Fruit fly (Drosophila melanogaster): ENCODE data around the gene Cnb.

Gene Cnb

DNA sequence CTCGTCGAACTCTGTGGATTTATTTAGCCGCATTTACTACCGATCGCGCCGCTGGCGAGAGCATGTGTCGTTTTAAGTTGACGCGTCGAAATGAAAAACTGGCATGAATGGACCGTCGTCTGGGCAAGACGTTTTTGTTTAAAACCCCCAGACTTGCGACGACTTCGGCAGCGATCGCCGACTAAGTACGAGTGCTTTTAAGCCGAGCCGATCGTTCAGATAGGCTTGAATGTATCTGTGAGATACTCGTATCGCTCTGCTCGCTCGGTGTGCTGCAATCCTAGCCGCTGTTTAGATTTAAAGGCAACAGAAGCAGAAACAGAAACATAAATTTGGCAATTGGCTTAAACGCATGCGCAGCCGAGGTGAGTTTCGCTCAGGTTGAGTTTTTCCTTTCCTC, 37.3 kb upstream of the Cnb start, which contains the start of gene dsb:
TSS of gene dsb (minus strand) at position 91 of the 400 bp plus-strand sequence.
- TF ChIP-seq Crg-1 (GFP tag; optimal IDR thresholded peaks at IDR 0.05) (no peak), toe (GFP tag; optimal IDR thresholded peaks at IDR 0.05) (no peak), Mnt (GFP tag; optimal IDR thresholded peaks at IDR 0.05) (no peak), CG33017 (tag; optimal IDR thresholded peaks at IDR 0.05) (no peak), CG11617 (GFP tag; optimal IDR thresholded peaks at IDR 0.05) (no peak), CG14711 (tag; optimal IDR thresholded peaks at IDR 0.05) (no peak), pad (GFP tag; optimal IDR thresholded peaks at IDR 0.05) (no peak), cnc (optimal IDR thresholded peaks at IDR 0.05) (no peak), cic (GFP tag; optimal IDR thresholded peaks at IDR 0.05) (no peak), Clk (GFP tag; optimal IDR thresholded peaks at IDR 0.05) (no peak), kay (GFP tag; ENCODE audit: borderline replicate concordance) (no peak), CG7101 (tag; optimal IDR thresholded peaks at IDR 0.05) (no peak), bab1 (GFP tag; optimal IDR thresholded peaks at IDR 0.05) (no peak)

DNA sequence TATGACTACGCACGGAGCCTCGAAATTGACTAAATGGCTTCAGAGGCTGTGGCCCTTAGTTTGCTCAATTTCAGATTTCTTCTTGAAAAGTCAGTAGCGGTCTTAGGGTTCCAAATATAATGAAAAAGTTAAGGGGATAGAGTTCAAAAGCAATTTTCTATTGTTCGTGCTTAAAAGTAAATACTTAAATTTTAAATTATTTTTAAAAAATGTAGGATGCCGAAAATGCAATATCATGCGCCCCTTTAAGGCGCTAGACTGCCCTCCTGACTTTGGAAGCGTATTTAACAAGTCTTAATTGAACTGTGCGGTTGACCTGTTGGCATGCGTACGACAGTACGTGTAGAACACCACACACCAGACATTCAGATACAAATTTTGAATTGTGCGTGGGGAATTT, 32.7 kb upstream of the Cnb start:
- TF ChIP-seq CG14711 (tag; optimal IDR thresholded peaks at IDR 0.05), result no peak
- TF ChIP-seq CG11617 (GFP tag; optimal IDR thresholded peaks at IDR 0.05), result no peak
- no peak for TF ChIP-seq tj (GFP tag; optimal IDR thresholded peaks at IDR 0.05)
- TF ChIP-seq cnc (optimal IDR thresholded peaks at IDR 0.05), result no peak
- no peak for TF ChIP-seq kay (GFP tag; ENCODE audit: borderline replicate concordance)
- no peak for TF ChIP-seq Mnt (GFP tag; optimal IDR thresholded peaks at IDR 0.05)
- no peak for TF ChIP-seq CG5204 (GFP tag; optimal IDR thresholded peaks at IDR 0.05)
- no peak for TF ChIP-seq CG1620 (GFP tag; optimal IDR thresholded peaks at IDR 0.05)
- no peak for TF ChIP-seq ovo (GFP tag; optimal IDR thresholded peaks at IDR 0.05)
- no peak for TF ChIP-seq toe (GFP tag; optimal IDR thresholded peaks at IDR 0.05)
- TF ChIP-seq CG7101 (tag; optimal IDR thresholded peaks at IDR 0.05), result no peak
- TF ChIP-seq CG33017 (tag; optimal IDR thresholded peaks at IDR 0.05), result no peak
- TF ChIP-seq Hr96 (GFP tag; optimal IDR thresholded peaks at IDR 0.05), result no peak
- no peak for TF ChIP-seq CG7045 (GFP tag; optimal IDR thresholded peaks at IDR 0.05)

DNA sequence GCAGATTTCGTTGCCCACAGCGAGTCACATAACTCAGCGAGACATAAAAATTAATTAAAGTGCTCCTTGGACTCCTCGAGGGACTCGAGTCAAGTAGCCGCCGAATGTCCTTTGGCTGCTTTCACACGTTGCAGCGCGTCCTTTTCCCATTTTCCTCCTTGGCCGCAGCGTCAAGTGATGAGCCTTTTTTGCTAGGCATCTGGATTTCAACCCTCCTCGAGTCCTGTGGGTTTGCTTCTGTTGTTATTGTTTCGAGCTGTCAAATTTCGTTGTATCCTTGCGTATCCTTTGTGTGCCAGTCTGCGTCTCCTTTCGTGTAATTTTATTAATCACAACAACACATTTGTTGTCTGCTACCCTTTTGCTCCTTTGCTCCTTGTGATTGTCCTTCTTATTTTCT, 30.7 kb upstream of the Cnb start:
- TF ChIP-seq CG7045 (GFP tag; optimal IDR thresholded peaks at IDR 0.05), result no peak
- TF ChIP-seq ovo (GFP tag; optimal IDR thresholded peaks at IDR 0.05), result no peak
- no peak for TF ChIP-seq kay (GFP tag; ENCODE audit: borderline replicate concordance)
- no peak for TF ChIP-seq pad (GFP tag; optimal IDR thresholded peaks at IDR 0.05)
- TF ChIP-seq Hr96 (GFP tag; optimal IDR thresholded peaks at IDR 0.05), result no peak
- TF ChIP-seq CG33017 (tag; optimal IDR thresholded peaks at IDR 0.05), result no peak
- no peak for TF ChIP-seq CG7101 (tag; optimal IDR thresholded peaks at IDR 0.05)
- no peak for TF ChIP-seq CG11617 (GFP tag; optimal IDR thresholded peaks at IDR 0.05)
- no peak for TF ChIP-seq cnc (optimal IDR thresholded peaks at IDR 0.05)
- TF ChIP-seq Mnt (GFP tag; optimal IDR thresholded peaks at IDR 0.05), result no peak

DNA sequence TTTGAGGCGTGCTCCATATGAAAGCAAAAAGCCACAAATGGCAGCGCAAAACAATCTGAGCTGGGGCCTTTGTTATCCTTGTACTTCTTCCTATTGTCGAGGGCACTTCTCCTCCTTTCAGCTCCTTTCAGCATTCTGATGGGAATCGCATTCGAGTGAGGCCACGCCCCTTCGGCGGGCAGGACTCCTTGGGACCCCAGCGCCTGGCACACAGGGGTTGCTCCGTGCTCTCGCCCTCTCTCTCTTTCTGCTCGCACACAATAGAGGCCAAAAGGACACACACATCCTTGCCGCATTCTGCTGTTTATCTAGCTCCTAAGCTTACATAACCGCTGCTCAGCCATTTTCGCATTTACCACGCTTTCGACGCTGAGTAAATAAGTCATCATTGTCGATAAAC, 27.3 kb upstream of the Cnb start:
- TF ChIP-seq CG7045 (GFP tag; optimal IDR thresholded peaks at IDR 0.05), result no peak
- no peak for TF ChIP-seq tj (GFP tag; optimal IDR thresholded peaks at IDR 0.05)
- TF ChIP-seq CG12768 (GFP tag; optimal IDR thresholded peaks at IDR 0.05), result no peak
- TF ChIP-seq CG14711 (tag; optimal IDR thresholded peaks at IDR 0.05), result no peak
- TF ChIP-seq cic (GFP tag; optimal IDR thresholded peaks at IDR 0.05), result no peak
- no peak for TF ChIP-seq CG11617 (GFP tag; optimal IDR thresholded peaks at IDR 0.05)
- TF ChIP-seq CG33017 (tag; optimal IDR thresholded peaks at IDR 0.05), result no peak
- TF ChIP-seq cnc (optimal IDR thresholded peaks at IDR 0.05), result no peak
- no peak for TF ChIP-seq kay (GFP tag; ENCODE audit: borderline replicate concordance)
- TF ChIP-seq Mnt (GFP tag; optimal IDR thresholded peaks at IDR 0.05), result no peak
- TF ChIP-seq toe (GFP tag; optimal IDR thresholded peaks at IDR 0.05), result no peak

DNA sequence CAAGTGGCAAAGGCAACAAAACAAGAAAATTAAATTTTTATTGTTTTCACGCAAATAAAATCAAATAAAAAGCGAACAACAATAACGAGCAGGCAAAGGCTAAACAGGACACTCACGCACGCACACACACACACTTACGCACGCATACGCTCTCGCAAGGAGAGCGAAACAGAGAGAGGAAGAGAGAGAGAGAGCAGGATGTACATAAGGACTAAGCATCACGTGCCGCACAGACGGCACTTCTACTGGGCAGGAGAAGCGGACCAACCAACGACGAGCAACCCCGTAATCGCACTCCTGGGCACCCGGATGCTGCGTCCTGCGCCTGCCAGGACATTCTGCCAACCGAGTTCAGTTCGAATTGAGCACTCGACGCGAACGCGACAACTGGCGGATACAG, 26.4 kb upstream of the Cnb start, which contains the start of gene Dbx:
TSS of gene Dbx (plus strand) at position 365 of the 400 bp plus-strand sequence.
- TF ChIP-seq CG33017 (tag; optimal IDR thresholded peaks at IDR 0.05) (no peak), Crg-1 (GFP tag; optimal IDR thresholded peaks at IDR 0.05) (no peak), pad (GFP tag; optimal IDR thresholded peaks at IDR 0.05) (no peak), ovo (GFP tag; optimal IDR thresholded peaks at IDR 0.05) (no peak), cnc (optimal IDR thresholded peaks at IDR 0.05) (no peak), CG7101 (tag; optimal IDR thresholded peaks at IDR 0.05) (no peak), Mnt (GFP tag; optimal IDR thresholded peaks at IDR 0.05) (no peak), Clk (GFP tag; optimal IDR thresholded peaks at IDR 0.05) (no peak)

DNA sequence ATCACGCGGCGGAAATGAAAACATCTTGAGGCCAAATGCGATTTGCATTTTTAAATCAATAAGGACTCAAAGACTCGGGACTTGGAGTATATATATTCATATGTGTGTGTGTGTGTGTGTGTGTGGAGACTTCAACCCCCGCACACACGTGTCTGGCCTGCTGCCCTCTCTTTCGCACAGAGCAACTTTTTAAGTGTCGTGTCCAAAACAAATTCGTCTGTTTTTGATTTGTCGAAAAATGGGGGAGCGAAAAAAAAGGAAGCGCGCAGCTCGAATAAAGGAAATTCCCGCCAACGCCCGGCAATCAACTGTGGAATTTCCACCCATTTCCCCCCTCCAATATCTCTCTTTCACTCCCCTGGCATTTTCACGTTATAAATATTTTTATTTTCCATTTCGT, 18.4 kb upstream of the Cnb start:
- TF ChIP-seq Hr96 (GFP tag; optimal IDR thresholded peaks at IDR 0.05), result no peak
- TF ChIP-seq kay (GFP tag; ENCODE audit: borderline replicate concordance), result no peak
- TF ChIP-seq toe (GFP tag; optimal IDR thresholded peaks at IDR 0.05), result no peak
- no peak for TF ChIP-seq CG7101 (tag; optimal IDR thresholded peaks at IDR 0.05)
- no peak for TF ChIP-seq cnc (optimal IDR thresholded peaks at IDR 0.05)
- no peak for TF ChIP-seq CG14711 (tag; optimal IDR thresholded peaks at IDR 0.05)

DNA sequence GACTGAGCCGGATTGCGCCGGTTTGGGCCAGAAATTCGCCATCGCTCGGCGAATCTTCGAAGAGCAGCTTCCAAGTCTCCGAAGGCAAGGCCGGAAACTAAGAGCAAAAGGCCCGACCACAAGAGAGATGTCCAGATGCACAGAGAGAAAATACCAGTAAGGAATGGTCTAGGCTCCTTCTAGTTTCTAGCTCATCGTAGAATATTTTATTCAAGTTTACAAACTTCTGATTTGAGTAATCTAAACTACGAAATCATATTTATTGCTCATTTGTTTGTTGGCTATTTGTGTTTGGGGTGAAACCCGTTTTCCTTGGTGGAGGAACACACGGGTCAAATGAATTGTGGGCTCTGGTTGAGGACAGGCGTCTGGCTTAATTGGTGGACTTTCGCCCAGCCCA, 9.9 kb upstream of the Cnb start:
- no peak for TF ChIP-seq Hr96 (GFP tag; optimal IDR thresholded peaks at IDR 0.05)
- no peak for TF ChIP-seq kay (GFP tag; ENCODE audit: borderline replicate concordance)
- TF ChIP-seq cnc (optimal IDR thresholded peaks at IDR 0.05), result no peak
- no peak for TF ChIP-seq CG1620 (GFP tag; optimal IDR thresholded peaks at IDR 0.05)
- TF ChIP-seq bab1 (GFP tag; optimal IDR thresholded peaks at IDR 0.05), result no peak
- TF ChIP-seq Crg-1 (GFP tag; optimal IDR thresholded peaks at IDR 0.05), result no peak
- no peak for TF ChIP-seq CG7101 (tag; optimal IDR thresholded peaks at IDR 0.05)
- no peak for TF ChIP-seq cic (GFP tag; optimal IDR thresholded peaks at IDR 0.05)

All from whole organism, adult.